Worm (Caenorhabditis elegans): ENCODE measurements around the gene unc-33.
A peak's percentile ranks its signal among the peaks of the same experiment; 100 is the strongest.

The unc-33 gene

DNA sequence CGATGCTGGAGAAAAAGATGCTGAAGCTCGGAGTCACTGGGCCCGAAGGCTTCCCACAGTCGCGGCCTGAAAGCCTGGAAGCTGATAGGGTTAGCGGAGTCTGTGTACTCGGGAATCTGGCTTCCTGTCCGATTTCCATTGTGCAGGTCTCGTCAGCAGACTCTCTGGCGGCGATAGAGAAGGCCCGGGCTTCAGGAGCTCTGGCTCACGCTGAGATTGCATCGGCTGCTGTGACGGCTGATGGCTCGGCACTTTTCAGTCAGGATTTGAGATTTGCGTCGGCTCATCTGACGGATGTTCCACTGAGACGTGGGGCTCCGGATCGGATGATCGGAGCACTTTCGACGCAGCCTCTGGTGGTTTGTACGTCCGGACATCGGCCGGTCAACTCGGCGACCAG is 6.7 kb downstream of the unc-33 start:
- TF ChIP-seq nhr-237 (tag; optimal IDR thresholded peaks at IDR 0.05) (no peak), sptf-1 (tag; optimal IDR thresholded peaks at IDR 0.05) (no peak), jun-1 (tag; optimal IDR thresholded peaks at IDR 0.05) (no peak), efl-1 (optimal IDR thresholded peaks at IDR 0.05) (no peak), efl-1 (GFP tag; optimal IDR thresholded peaks at IDR 0.05 in 1 of 2) (no peak), ama-1 (optimal IDR thresholded peaks at IDR 0.05) (no peak), ceh-63 (GFP tag; optimal IDR thresholded peaks at IDR 0.05) (no peak), rnt-1 (tag; optimal IDR thresholded peaks at IDR 0.05) (no peak), hlh-17 (GFP tag; optimal IDR thresholded peaks at IDR 0.05; ENCODE audit: borderline replicate concordance) (no peak), pqm-1 (tag; optimal IDR thresholded peaks at IDR 0.05) (no peak), aly-2 (tag; optimal IDR thresholded peaks at IDR 0.05) (no peak)

DNA sequence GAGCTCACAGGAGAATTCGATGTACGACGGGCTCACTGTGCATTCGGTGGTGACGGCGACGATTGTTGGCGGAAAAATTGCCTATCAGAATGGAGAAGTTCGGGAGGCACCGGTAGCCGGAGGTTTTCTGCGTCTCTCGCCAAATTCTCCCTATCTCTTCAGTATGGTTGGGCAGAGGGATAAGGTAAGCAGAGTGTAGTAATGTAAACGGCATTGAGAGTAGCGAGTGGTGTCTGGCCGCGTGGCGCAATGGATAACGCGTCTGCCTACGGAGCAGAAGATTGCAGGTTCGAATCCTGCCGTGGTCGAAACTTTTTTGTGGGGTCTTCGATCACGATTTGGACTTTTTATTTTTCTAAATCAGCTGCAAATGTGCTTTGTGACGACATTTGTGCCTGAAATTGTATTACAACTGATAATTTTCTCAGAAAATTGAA is 7.9 kb downstream of the unc-33 start:
- TF ChIP-seq nhr-85 (tag) (peak; percentile 53), ztf-4 (tag; optimal IDR thresholded peaks at IDR 0.05) (no peak), nhr-19 (GFP tag; conservative IDR thresholded peaks at IDR 0.05) (peak; percentile 71), tbx-2 (tag; optimal IDR thresholded peaks at IDR 0.05) (peak; percentile 64), sptf-1 (tag; optimal IDR thresholded peaks at IDR 0.05) (no peak), unc-62 (GFP tag; optimal IDR thresholded peaks at IDR 0.05) (no peak), ama-1 (optimal IDR thresholded peaks at IDR 0.05) (no peak), swsn-7 (tag; optimal IDR thresholded peaks at IDR 0.05) (peak; percentile 66), grh-1 (GFP tag; IDR thresholded peaks at IDR 0.05) (no peak), pag-3 (tag; optimal IDR thresholded peaks at IDR 0.05; ENCODE audit: borderline replicate concordance, insufficient read depth) (no peak), tlp-1 (tag; optimal IDR thresholded peaks at IDR 0.05) (no peak), fkh-4 (tag; optimal IDR thresholded peaks at IDR 0.05; ENCODE audit: borderline replicate concordance) (no peak), snu-23 (GFP tag; optimal IDR thresholded peaks at IDR 0.05) (peak; percentile 84), unc-98 (GFP tag; IDR thresholded peaks at IDR 0.05) (no peak; the same call in 1 of the 2 replicates), unc-86 (tag; optimal IDR thresholded peaks at IDR 0.05) (peak; percentile 14), lin-39 (tag; optimal IDR thresholded peaks at IDR 0.05) (no peak), nhr-237 (tag; optimal IDR thresholded peaks at IDR 0.05) (no peak), skn-1 (tag; optimal IDR thresholded peaks at IDR 0.05) (peak; percentile 0), zag-1 (tag; optimal IDR thresholded peaks at IDR 0.05) (no peak), C34B4.2 (tag; optimal IDR thresholded peaks at IDR 0.05) (no peak), mab-9 (GFP tag; IDR thresholded peaks at IDR 0.05) (no peak), fos-1 (tag; optimal IDR thresholded peaks at IDR 0.05) (peak; percentile 13), unc-30 (tag; optimal IDR thresholded peaks at IDR 0.05) (no peak), nhr-90 (tag; optimal IDR thresholded peaks at IDR 0.05; ENCODE audit: poor library complexity) (peak; percentile 72), Y116A8C.19 (tag; optimal IDR thresholded peaks at IDR 0.05; ENCODE audit: borderline replicate concordance) (no peak), egl-13 (tag; optimal IDR thresholded peaks at IDR 0.05) (no peak), hlh-4 (tag; optimal IDR thresholded peaks at IDR 0.05) (no peak), mef-2 (tag; optimal IDR thresholded peaks at IDR 0.05) (no peak), nhr-28 (tag; optimal IDR thresholded peaks at IDR 0.05) (no peak), ceh-82 (tag; optimal IDR thresholded peaks at IDR 0.05) (peak in 2 of 3 experiments; percentile 30 to 44), rnt-1 (tag; optimal IDR thresholded peaks at IDR 0.05) (peak; percentile 72), lin-35 (GFP tag; optimal IDR thresholded peaks at IDR 0.05) (peak; percentile 28 to 66), zip-4 (GFP tag; optimal IDR thresholded peaks at IDR 0.05) (peak; percentile 27), ets-5 (GFP tag; IDR thresholded peaks at IDR 0.05) (no peak), elt-3 (tag; optimal IDR thresholded peaks at IDR 0.05) (no peak), lsy-2 (tag; optimal IDR thresholded peaks at IDR 0.05) (peak; percentile 39 to 66), nhr-76 (tag; optimal IDR thresholded peaks at IDR 0.05) (no peak), aly-2 (tag; optimal IDR thresholded peaks at IDR 0.05) (peak; percentile 53), efl-3 (GFP tag; optimal IDR thresholded peaks at IDR 0.05) (peak; percentile 25), snpc-4 (tag; optimal IDR thresholded peaks at IDR 0.05) (peak; percentile 35), egl-27 (tag; optimal IDR thresholded peaks at IDR 0.05) (no peak), dpl-1 (GFP tag; optimal IDR thresholded peaks at IDR 0.05) (peak; percentile 4 to 16 (median 13)), elt-2 (tag; optimal IDR thresholded peaks at IDR 0.05) (no peak), nhr-71 (tag; optimal IDR thresholded peaks at IDR 0.05) (peak; percentile 75), lin-15B (tag; optimal IDR thresholded peaks at IDR 0.05) (no peak)

All from whole organism, L1 larva.